Worm (Caenorhabditis elegans): ENCODE data around the gene fut-4.
"Not testable (repeated sequence)": the region's sequence is repeated elsewhere in the genome, so short reads cannot be mapped to it uniquely, and the experiment has no call there.

The fut-4 gene

ce11 chrII:2845674-2846073, 23.3 kb upstream of the fut-4 start:
- TF ChIP-seq skn-1 (tag; optimal IDR thresholded peaks at IDR 0.05) = no peak
- TF ChIP-seq nhr-10 (tag; optimal IDR thresholded peaks at IDR 0.05) = no peak
- TF ChIP-seq hif-1 (tag; optimal IDR thresholded peaks at IDR 0.05) = no peak
- no peak for TF ChIP-seq unc-130 (GFP tag; optimal IDR thresholded peaks at IDR 0.05)
- peak; percentile 54 for TF ChIP-seq set-16 (GFP tag; IDR thresholded peaks at IDR 0.05)

ce11 chrII:2843088-2843487, 20.8 kb upstream of the fut-4 start, which contains the start of gene Y110A2AL.7:
Gene Y110A2AL.7, minus strand, starts transcription at chrII:2843188.
- TF ChIP-seq tra-1 (GFP tag; IDR thresholded peaks at IDR 0.05) (no peak), pqm-1 (tag; optimal IDR thresholded peaks at IDR 0.05) (no peak), nhr-76 (tag; optimal IDR thresholded peaks at IDR 0.05) (no peak), unc-62 (GFP tag; optimal IDR thresholded peaks at IDR 0.05 in 1 of 2) (peak in 1 of 2 experiments; percentile 64), unc-62 (tag; optimal IDR thresholded peaks at IDR 0.05) (no peak), ZK546.5 (tag; optimal IDR thresholded peaks at IDR 0.05) (no peak), F49E8.2 (tag; optimal IDR thresholded peaks at IDR 0.05; ENCODE audit: borderline replicate concordance) (no peak)

- TF ChIP-seq nhr-41 (GFP tag; IDR thresholded peaks at IDR 0.05) = no peak
- TF ChIP-seq duxl-1 (tag; optimal IDR thresholded peaks at IDR 0.05; ENCODE audit: poor library complexity) = no peak
- no peak for TF ChIP-seq hlh-11 (tag; optimal IDR thresholded peaks at IDR 0.05)
- no peak for TF ChIP-seq lin-39 (tag; optimal IDR thresholded peaks at IDR 0.05)
- TF ChIP-seq aha-1 (tag) = no peak
- TF ChIP-seq mes-2 (tag; optimal IDR thresholded peaks at IDR 0.05; ENCODE audit: poor library complexity, severe bottlenecking) = no peak
- no peak for TF ChIP-seq zip-2 (tag; optimal IDR thresholded peaks at IDR 0.05)
- no peak for TF ChIP-seq zag-1 (tag; optimal IDR thresholded peaks at IDR 0.05)
- no peak for TF ChIP-seq dve-1 (tag; optimal IDR thresholded peaks at IDR 0.05; ENCODE audit: insufficient read depth)
- TF ChIP-seq jun-1 (tag; optimal IDR thresholded peaks at IDR 0.05) = no peak
- no peak for TF ChIP-seq dpl-1 (GFP tag; optimal IDR thresholded peaks at IDR 0.05)
- TF ChIP-seq daf-19 (GFP tag; conservative IDR thresholded peaks at IDR 0.05) = no peak
- TF ChIP-seq pha-4 (GFP tag; IDR thresholded peaks at IDR 0.05) = no peak
- TF ChIP-seq pha-4 (tag; optimal IDR thresholded peaks at IDR 0.05) = no peak
Observed at ce11 chrII:2841529-2841928, 19.2 kb upstream of the fut-4 start, which contains the start of gene Y110A2AL.6. Gene Y110A2AL.6, minus strand, starts transcription at chrII:2841629.

- not testable (repeated sequence) for TF ChIP-seq daf-16 (GFP tag; optimal IDR thresholded peaks at IDR 0.05); daf-16 (tag; optimal IDR thresholded peaks at IDR 0.05); mdt-29 (GFP tag; IDR thresholded peaks at IDR 0.05); mdl-1 (tag; optimal IDR thresholded peaks at IDR 0.05)
Observed at ce11 chrII:2839004-2839403, 16.7 kb upstream of the fut-4 start, which contains the start of gene Y110A2AL.4. Gene Y110A2AL.4, plus strand, starts transcription at chrII:2839304.

- TF ChIP-seq dve-1 (tag; optimal IDR thresholded peaks at IDR 0.05; ENCODE audit: insufficient read depth) (no peak), hlh-11 (tag; optimal IDR thresholded peaks at IDR 0.05) (no peak), nhr-77 (tag; optimal IDR thresholded peaks at IDR 0.05) (no peak), egl-27 (tag; optimal IDR thresholded peaks at IDR 0.05) (no peak), T26A8.4 (GFP tag; IDR thresholded peaks at IDR 0.05) (no peak), mes-2 (tag; optimal IDR thresholded peaks at IDR 0.05; ENCODE audit: poor library complexity, severe bottlenecking) (no peak), zfp-3 (GFP tag; conservative IDR thresholded peaks at IDR 0.05) (no peak), jun-1 (tag; optimal IDR thresholded peaks at IDR 0.05) (no peak), arid-1 (GFP tag; conservative IDR thresholded peaks at IDR 0.05) (no peak), daf-8 (GFP tag; IDR thresholded peaks at IDR 0.05) (no peak), lim-7 (GFP tag; IDR thresholded peaks at IDR 0.05) (no peak), ztf-11 (tag; optimal IDR thresholded peaks at IDR 0.05) (no peak), lin-1 (GFP tag; IDR thresholded peaks at IDR 0.05) (no peak), daf-16 (GFP tag; optimal IDR thresholded peaks at IDR 0.05) (no peak), daf-16 (tag; optimal IDR thresholded peaks at IDR 0.05) (no peak), nhr-6 (tag; optimal IDR thresholded peaks at IDR 0.05) (no peak), Y105C5A.15 (GFP tag; IDR thresholded peaks at IDR 0.05) (no peak), snpc-1.2 (GFP tag; IDR thresholded peaks at IDR 0.05) (no peak)
Observed at ce11 chrII:2836853-2837252, 14.5 kb upstream of the fut-4 start, which contains the start of gene K12H6.7. Gene K12H6.7, minus strand, starts transcription at chrII:2836953.
